Fruit fly (Drosophila melanogaster) whole organism, embryonic: Measurements from ENCODE around the gene CG14715.

Source experiments
- Atf6 ChIP-seq: fragments of 200-800 bp; sonication (Bioruptor generic); IDR thresholded peaks from 2 replicates; pipeline ENCODE4 v1.3.6; 2022; ENCODE audit warnings: missing biosample characterization, missing genetic modification characterization
- B-H2 ChIP-seq: fragments of 200-800 bp; sonication (Bioruptor generic); optimal IDR thresholded peaks from 2 replicates; lab custom pipeline; 2018; ENCODE audit warnings: missing biosample characterization, mild to moderate bottlenecking, missing genetic modification characterization
- CG10147 ChIP-seq: fragments of 200-800 bp; sonication (Bioruptor generic); optimal IDR thresholded peaks from 2 replicates; lab custom pipeline; 2019; ENCODE audit warnings: missing biosample characterization, mild to moderate bottlenecking, missing genetic modification characterization, moderate library complexity
- CG11247 ChIP-seq: fragments of 200-800 bp; sonication (Bioruptor generic); IDR thresholded peaks from 2 replicates; pipeline ENCODE4 v1.3.6; 2022; ENCODE audit warnings: missing biosample characterization, missing genetic modification characterization
- CG11398 ChIP-seq: fragments of 200-800 bp; sonication (Bioruptor generic); optimal IDR thresholded peaks from 2 replicates; lab custom pipeline; 2016; ENCODE audit warnings: missing biosample characterization, missing genetic modification characterization
- CG11504 ChIP-seq: fragments of 200-800 bp; sonication (Bioruptor generic); optimal IDR thresholded peaks from 3 replicates; lab custom pipeline; 2019; ENCODE audit warnings: missing biosample characterization, mild to moderate bottlenecking, missing genetic modification characterization, moderate library complexity
- CG11560 ChIP-seq: fragments of 200-800 bp; sonication (Bioruptor generic); IDR thresholded peaks from 3 replicates; pipeline ENCODE4 v1.3.6; 2022; ENCODE audit warnings: missing biosample characterization, missing genetic modification characterization
- CG12104 ChIP-seq: fragments of 200-800 bp; sonication (Bioruptor generic); optimal IDR thresholded peaks from 3 replicates; lab custom pipeline; 2016; ENCODE audit warnings: missing biosample characterization, missing genetic modification characterization
- CG12236 ChIP-seq: fragments of 200-800 bp; sonication (Bioruptor generic); optimal IDR thresholded peaks from 2 replicates; lab custom pipeline; 2016; ENCODE audit warnings: missing biosample characterization, missing genetic modification characterization
- CG12744 ChIP-seq: fragments of 200-800 bp; sonication (Bioruptor generic); optimal IDR thresholded peaks from 2 replicates; lab custom pipeline; 2016; ENCODE audit warnings: missing biosample characterization, missing genetic modification characterization
- CG14014 ChIP-seq: fragments of 200-800 bp; sonication (Bioruptor generic); IDR thresholded peaks from 2 replicates; pipeline ENCODE4 v1.3.6; 2022; ENCODE audit warnings: missing biosample characterization, missing genetic modification characterization
- CG17612 ChIP-seq: fragments of 200-800 bp; sonication (Bioruptor generic); IDR thresholded peaks from 2 replicates; pipeline ENCODE4 v1.3.6; 2022; ENCODE audit warnings: missing biosample characterization, missing genetic modification characterization
- CG17829 ChIP-seq: fragments of 200-800 bp; optimal IDR thresholded peaks from 2 replicates; lab custom pipeline; 2019; ENCODE audit warnings: missing biosample characterization, mild to moderate bottlenecking, missing genetic modification characterization, moderate library complexity
- CG18011 ChIP-seq: fragments of 200-800 bp; sonication (Bioruptor generic); optimal IDR thresholded peaks from 2 replicates; lab custom pipeline; 2017; ENCODE audit warnings: missing biosample characterization, missing genetic modification characterization, mild to moderate bottlenecking, moderate library complexity, missing genotype
- CG18599 ChIP-seq: fragments of 200-800 bp; sonication (Bioruptor generic); optimal IDR thresholded peaks from 3 replicates; lab custom pipeline; 2017; ENCODE audit warnings: missing biosample characterization, missing genetic modification characterization, mild to moderate bottlenecking, moderate library complexity, missing genetic modification reagents
- CG3065 ChIP-seq: fragments of 200-800 bp; sonication (Bioruptor generic); optimal IDR thresholded peaks from 2 replicates; lab custom pipeline; 2016; ENCODE audit warnings: missing biosample characterization, missing genetic modification characterization
- CG3847 ChIP-seq: fragments of 200-800 bp; sonication (Bioruptor generic); IDR thresholded peaks from 2 replicates; pipeline ENCODE4 v1.3.6; 2022; ENCODE audit warnings: missing biosample characterization, missing genetic modification characterization
- CG7357 ChIP-seq: fragments of 200-800 bp; sonication (Bioruptor generic); IDR thresholded peaks from 3 replicates; pipeline ENCODE4 v1.3.6; 2022; ENCODE audit warnings: missing biosample characterization, missing genetic modification characterization
- CG8388 ChIP-seq: fragments of 200-800 bp; sonication (Bioruptor generic); optimal IDR thresholded peaks from 2 replicates; lab custom pipeline; 2019; ENCODE audit warnings: missing biosample characterization, mild to moderate bottlenecking, missing genetic modification characterization, moderate library complexity
- CG9797 ChIP-seq: fragments of 200-800 bp; sonication (Bioruptor generic); optimal IDR thresholded peaks from 3 replicates; lab custom pipeline; 2018; ENCODE audit warnings: missing biosample characterization, mild to moderate bottlenecking, missing genetic modification characterization
- CG9817 ChIP-seq: fragments of 200-800 bp; sonication (Bioruptor generic); optimal IDR thresholded peaks from 2 replicates; lab custom pipeline; 2018; ENCODE audit warnings: missing biosample characterization, mild to moderate bottlenecking, missing genetic modification characterization, moderate library complexity
- CG9932 ChIP-seq: fragments of 200-800 bp; sonication (Bioruptor generic); IDR thresholded peaks from 2 replicates; pipeline ENCODE4 v1.3.6; 2022; ENCODE audit warnings: missing biosample characterization, missing genetic modification characterization
- CTCF ChIP-seq: fragments of 200-800 bp; sonication (Bioruptor generic); optimal IDR thresholded peaks from 2 replicates; lab custom pipeline; 2017; ENCODE audit warnings: missing biosample characterization, mild to moderate bottlenecking, missing genetic modification characterization, moderate library complexity
- CrebB ChIP-seq: fragments of 200-800 bp; sonication (Bioruptor generic); optimal IDR thresholded peaks from 3 replicates; lab custom pipeline; 2018; ENCODE audit warnings: missing biosample characterization, mild to moderate bottlenecking, missing genetic modification characterization
- D19A ChIP-seq: fragments of 200-800 bp; optimal IDR thresholded peaks from 3 replicates; lab custom pipeline; 2019; ENCODE audit warnings: missing biosample characterization, mild to moderate bottlenecking, missing genetic modification characterization, moderate library complexity
- Doc3 ChIP-seq: fragments of 200-800 bp; sonication (Bioruptor generic); IDR thresholded peaks from 3 replicates; pipeline ENCODE4 v1.3.6; 2022; ENCODE audit warnings: missing biosample characterization, missing genetic modification characterization; ENCODE audit not compliant: partially characterized antibody
- E2f2 ChIP-seq: fragments of 200-800 bp; sonication (Bioruptor generic); IDR thresholded peaks from 2 replicates; pipeline ENCODE4 v1.3.6; 2022; ENCODE audit warnings: missing biosample characterization, missing genetic modification characterization
- Hmr ChIP-seq: fragments of 200-800 bp; sonication (Bioruptor generic); optimal IDR thresholded peaks from 3 replicates; lab custom pipeline; 2017; ENCODE audit warnings: mild to moderate bottlenecking, missing biosample characterization, missing genetic modification reagents, missing genetic modification characterization
- Hr78 ChIP-seq, 2 experiments: fragments of 200-800 bp in 1 of 2; fragments of >200 bp in 1 of 2; sonication (Bioruptor generic) in 1 of 2; optimal IDR thresholded peaks; 2 replicates each; lab custom pipeline; 2017 to 2019; ENCODE audit warnings: missing biosample characterization in 2 of 2, missing genetic modification characterization in 2 of 2, mild to moderate bottlenecking in 1 of 2, moderate library complexity in 1 of 2
- Six4 ChIP-seq: fragments of 200-800 bp; sonication (Bioruptor generic); optimal IDR thresholded peaks from 2 replicates; lab custom pipeline; 2016; ENCODE audit warnings: missing biosample characterization, missing genetic modification characterization
- al ChIP-seq: fragments of 200-800 bp; sonication (Bioruptor generic); IDR thresholded peaks from 2 replicates; pipeline ENCODE4 v1.3.6; 2022; ENCODE audit warnings: missing biosample characterization, missing genetic modification characterization
- ap ChIP-seq: fragments of 200-800 bp; sonication (Bioruptor generic); IDR thresholded peaks from 2 replicates; pipeline ENCODE4 v1.3.6; 2022; ENCODE audit warnings: missing biosample characterization, missing genetic modification characterization
- ash1 ChIP-seq: fragments of 200-800 bp; sonication (Bioruptor generic); optimal IDR thresholded peaks from 2 replicates; lab custom pipeline; 2018; ENCODE audit warnings: missing biosample characterization, mild to moderate bottlenecking, missing genetic modification characterization
- cato ChIP-seq: fragments of 200-800 bp; sonication (Bioruptor generic); optimal IDR thresholded peaks from 2 replicates; lab custom pipeline; 2016; ENCODE audit warnings: missing biosample characterization, missing genetic modification characterization, borderline replicate concordance
- chif ChIP-seq, 2 experiments: fragments of 200-800 bp; sonication (Bioruptor generic); optimal IDR thresholded peaks; 3 replicates each; lab custom pipeline; 2016; ENCODE audit warnings: missing biosample characterization in 2 of 2, missing genetic modification characterization in 2 of 2
- chinmo ChIP-seq: fragments of 200-800 bp; sonication (Bioruptor generic); IDR thresholded peaks from 4 replicates; pipeline ENCODE4 v1.3.6; 2022; ENCODE audit warnings: missing biosample characterization, missing genetic modification characterization; ENCODE audit not compliant: partially characterized antibody
- danr ChIP-seq: fragments of 200-800 bp; sonication (Bioruptor generic); IDR thresholded peaks from 2 replicates; pipeline ENCODE4 v1.3.6; 2022; ENCODE audit warnings: missing biosample characterization, missing genetic modification characterization
- dysf ChIP-seq: fragments of 200-800 bp; sonication (Bioruptor generic); IDR thresholded peaks from 3 replicates; pipeline ENCODE4 v1.3.6; 2022; ENCODE audit warnings: missing biosample characterization, missing genetic modification characterization
- esg ChIP-seq: fragments of 200-800 bp; sonication (Bioruptor generic); conservative IDR thresholded peaks from 2 replicates; pipeline ENCODE4 v1.3.6; 2022; ENCODE audit warnings: missing biosample characterization, missing genetic modification characterization
- hkb ChIP-seq, 2 experiments: fragments of 200-800 bp in 1 of 2; fragments of >200 bp in 1 of 2; sonication (Bioruptor generic) in 1 of 2; IDR thresholded peaks in 1 of 2; optimal IDR thresholded peaks in 1 of 2; 2 replicates each; pipeline versions ENCODE4 v1.3.6 to Lab custom; 2017 to 2022; ENCODE audit warnings: missing biosample characterization in 1 of 2, missing genetic modification characterization in 1 of 2
- mirr ChIP-seq: fragments of 200-800 bp; sonication (Bioruptor generic); optimal IDR thresholded peaks from 3 replicates; lab custom pipeline; 2018; ENCODE audit warnings: missing biosample characterization, mild to moderate bottlenecking, missing genetic modification characterization
- pros ChIP-seq: fragments of 200-800 bp; sonication (Bioruptor generic); optimal IDR thresholded peaks from 3 replicates; lab custom pipeline; 2019; ENCODE audit warnings: missing biosample characterization, mild to moderate bottlenecking, missing genetic modification characterization, moderate library complexity
- pzg ChIP-seq: fragments of 200-800 bp; sonication (Bioruptor generic); optimal IDR thresholded peaks from 3 replicates; lab custom pipeline; 2018; ENCODE audit warnings: missing biosample characterization, mild to moderate bottlenecking, missing genetic modification characterization, moderate library complexity
- sisA ChIP-seq: fragments of 200-800 bp; sonication (Bioruptor generic); IDR thresholded peaks from 2 replicates; pipeline ENCODE4 v1.3.6; 2022; ENCODE audit warnings: missing biosample characterization, missing genetic modification characterization
- stc ChIP-seq: fragments of 200-800 bp; sonication (Bioruptor generic); IDR thresholded peaks from 2 replicates; pipeline ENCODE4 v1.3.6; 2022; ENCODE audit warnings: missing biosample characterization, missing genetic modification characterization
- tll ChIP-seq, 2 experiments: fragments of 200-800 bp in 1 of 2; fragments of >200 bp in 1 of 2; sonication (Bioruptor generic) in 1 of 2; optimal IDR thresholded peaks; 2 replicates each; lab custom pipeline; 2017 to 2019; ENCODE audit warnings: missing biosample characterization in 2 of 2, missing genetic modification characterization in 2 of 2, mild to moderate bottlenecking in 1 of 2, moderate library complexity in 1 of 2
- trh ChIP-seq: fragments of 200-800 bp; sonication (Bioruptor generic); optimal IDR thresholded peaks from 2 replicates; lab custom pipeline; 2016; ENCODE audit warnings: missing biosample characterization, missing genetic modification characterization
- vvl ChIP-seq: fragments of 200-800 bp; sonication (Bioruptor generic); IDR thresholded peaks from 2 replicates; pipeline ENCODE4 v1.3.6; 2022; ENCODE audit warnings: missing biosample characterization, missing genetic modification characterization
- zen2 ChIP-seq: fragments of 200-800 bp; sonication (Bioruptor generic); IDR thresholded peaks from 3 replicates; pipeline ENCODE4 v1.3.6; 2022; ENCODE audit warnings: missing biosample characterization, missing genetic modification characterization; ENCODE audit not compliant: partially characterized antibody
- zf30C ChIP-seq: fragments of 200-800 bp; sonication (Bioruptor generic); optimal IDR thresholded peaks from 3 replicates; lab custom pipeline; 2018; ENCODE audit warnings: missing biosample characterization, mild to moderate bottlenecking, missing genetic modification characterization

The CG14715 gene

dm6 chr3R:11657786-11658193 is 16.2 kb upstream of the CG14715 start (continued):
- no peak for TF ChIP-seq Doc3 (GFP tag; lab: Robert Waterston, UW)
- TF ChIP-seq zf30C (GFP tag; lab: Kevin White, UChicago): peak; percentile 84
- no peak for TF ChIP-seq esg
- TF ChIP-seq pros (GFP tag; lab: Kevin White, UChicago): peak; percentile 9
- TF ChIP-seq Six4 (GFP tag; lab: Kevin White, UChicago): no peak
- no peak for TF ChIP-seq CG11560 (tag; lab: Robert Waterston, UW)
- no peak for TF ChIP-seq CG11398 (GFP tag; lab: Kevin White, UChicago)
- TF ChIP-seq CrebB: no peak
- no peak for TF ChIP-seq ap (GFP tag; lab: Robert Waterston, UW)
- no peak for TF ChIP-seq CG14014 (GFP tag; lab: Robert Waterston, UW)
- TF ChIP-seq CG9817 (tag; lab: Kevin White, UChicago): peak; percentile 10
- no peak for TF ChIP-seq zen2 (GFP tag; lab: Robert Waterston, UW)
- TF ChIP-seq tll (GFP tag; optimal IDR thresholded peaks at IDR 0.05; lab: Kevin White, UChicago): no peak
- TF ChIP-seq dysf: peak; percentile 35; the same call in 1 of the 3 replicates
- TF ChIP-seq CG18011: no peak
- peak; percentile 10 for TF ChIP-seq CG12236 (GFP tag; lab: Kevin White, UChicago)
- 0 out of 4 replicates have a peak, but pooled peaks have one; percentile 67 for TF ChIP-seq chinmo (GFP tag; lab: Robert Waterston, UW)
- TF ChIP-seq Atf6 (GFP tag; lab: Robert Waterston, UW): no peak
- no peak for TF ChIP-seq CTCF (GFP tag; lab: Kevin White, UChicago)
- peak; percentile 27 for TF ChIP-seq CG17829 (tag; lab: Kevin White, UChicago)
- no peak for TF ChIP-seq CG12744
- peak; percentile 44 for TF ChIP-seq CG18599 (GFP tag; lab: Kevin White, UChicago)
- TF ChIP-seq trh (GFP tag; lab: Kevin White, UChicago): no peak
- peak in 1 of 2 experiments; percentile 27 for TF ChIP-seq chif (GFP tag; optimal IDR thresholded peaks at IDR 0.05; lab: Kevin White, UChicago)
- peak; percentile 40 for TF ChIP-seq Hmr
- TF ChIP-seq CG9932: peak; percentile 82
- TF ChIP-seq al (GFP tag; lab: Robert Waterston, UW): 0 out of 2 replicates have a peak, but pooled peaks have one; percentile 33
- TF ChIP-seq CG10147 (GFP tag; lab: Kevin White, UChicago): peak; percentile 19
- TF ChIP-seq danr (GFP tag; lab: Robert Waterston, UW): no peak
- peak; percentile 54 for TF ChIP-seq CG11504 (tag; lab: Kevin White, UChicago)
- TF ChIP-seq CG11247 (GFP tag; lab: Robert Waterston, UW): 0 out of 2 replicates have a peak, but pooled peaks have one; percentile 41
- TF ChIP-seq pzg (GFP tag; lab: Kevin White, UChicago): no peak
- peak in 1 of 2 experiments; percentile 10 for TF ChIP-seq Hr78 (GFP tag; optimal IDR thresholded peaks at IDR 0.05; lab: Kevin White, UChicago)
- no peak for TF ChIP-seq CG3847 (GFP tag; lab: Robert Waterston, UW)
- no peak for TF ChIP-seq mirr
- TF ChIP-seq CG17612 (GFP tag; lab: Robert Waterston, UW): no peak
- peak; percentile 10 for TF ChIP-seq D19A (tag; lab: Kevin White, UChicago)
- no peak for TF ChIP-seq CG8388 (GFP tag; lab: Kevin White, UChicago)
- TF ChIP-seq vvl (GFP tag; lab: Robert Waterston, UW): peak; percentile 75
- TF ChIP-seq CG9797 (GFP tag; lab: Kevin White, UChicago): no peak
- TF ChIP-seq CG3065 (GFP tag; lab: Kevin White, UChicago): no peak
- no peak for TF ChIP-seq ash1 (GFP tag; lab: Kevin White, UChicago)
- no peak for TF ChIP-seq hkb (optimal IDR thresholded peaks at IDR 0.05; lab: Kevin White, UChicago)
- peak; percentile 39; the same call in 1 of the 2 replicates for TF ChIP-seq hkb (GFP tag; IDR thresholded peaks at IDR 0.05; lab: Robert Waterston, UW)
- no peak for TF ChIP-seq cato (GFP tag; lab: Kevin White, UChicago)
- no peak for TF ChIP-seq B-H2 (GFP tag; lab: Kevin White, UChicago)
- no peak for TF ChIP-seq sisA
- no peak for TF ChIP-seq E2f2
- TF ChIP-seq stc (GFP tag; lab: Robert Waterston, UW): no peak
- TF ChIP-seq CG7357 (GFP tag; lab: Robert Waterston, UW): no peak
- TF ChIP-seq CG12104 (GFP tag; lab: Kevin White, UChicago): no peak
